Worm (Caenorhabditis elegans): ENCODE measurements around the gene srw-59.

srw-59 gene

ce11 chrV:15921102-15921501 lies 29.7 kb downstream of the srw-59 start, which contains the start of gene cdr-1:
Gene cdr-1, plus strand, starts transcription at chrV:15921309.
- TF ChIP-seq ceh-22 (tag; optimal IDR thresholded peaks at IDR 0.05) (no peak), elt-2 (tag; optimal IDR thresholded peaks at IDR 0.05) (peak; percentile 34)

ce11 chrV:15920273-15920672 lies 30.5 kb downstream of the srw-59 start, which contains the start of gene F35E8.10:
Gene F35E8.10, minus strand, starts transcription at chrV:15920373.
- no peak for TF ChIP-seq npax-4 (tag; optimal IDR thresholded peaks at IDR 0.05)
- no peak for TF ChIP-seq elt-2 (tag; optimal IDR thresholded peaks at IDR 0.05)
- TF ChIP-seq F13H6.1 (tag; optimal IDR thresholded peaks at IDR 0.05) = no peak
- TF ChIP-seq C38D4.7 (GFP tag; optimal IDR thresholded peaks at IDR 0.05) = no peak
- TF ChIP-seq mec-3 (tag; optimal IDR thresholded peaks at IDR 0.05; ENCODE audit: borderline replicate concordance) = no peak

ce11 chrV:15917458-15917857 lies 33.3 kb downstream of the srw-59 start, which contains the start of gene F35E8.9:
Gene F35E8.9, minus strand, starts transcription at chrV:15917558.
- TF ChIP-seq zip-5 (tag; optimal IDR thresholded peaks at IDR 0.05) (no peak), unc-86 (tag; optimal IDR thresholded peaks at IDR 0.05) (no peak), K02D7.2 (tag; optimal IDR thresholded peaks at IDR 0.05) (no peak), syd-9 (tag; optimal IDR thresholded peaks at IDR 0.05) (no peak), ceh-22 (tag; optimal IDR thresholded peaks at IDR 0.05) (no peak), pha-4 (tag; optimal IDR thresholded peaks at IDR 0.05) (no peak), pha-2 (tag; optimal IDR thresholded peaks at IDR 0.05) (no peak), hlh-15 (tag; optimal IDR thresholded peaks at IDR 0.05) (no peak), ceh-2 (tag; optimal IDR thresholded peaks at IDR 0.05) (no peak), sdc-2 (tag; optimal IDR thresholded peaks at IDR 0.05) (no peak), unc-42 (tag; optimal IDR thresholded peaks at IDR 0.05) (no peak), nfya-1 (tag; optimal IDR thresholded peaks at IDR 0.05) (no peak)

ce11 chrV:15915919-15916318 lies 34.9 kb downstream of the srw-59 start, which contains the start of gene gst-38:
Gene gst-38, minus strand, starts transcription at chrV:15916070.
- TF ChIP-seq elt-2 (tag; optimal IDR thresholded peaks at IDR 0.05) (no peak), che-1 (tag; optimal IDR thresholded peaks at IDR 0.05) (no peak)

ce11 chrV:15915307-15915706 lies 35.5 kb downstream of the srw-59 start:
- TF ChIP-seq T23F11.4 (GFP tag; optimal IDR thresholded peaks at IDR 0.05) (no peak), ref-2 (tag; optimal IDR thresholded peaks at IDR 0.05) (no peak)

- TF ChIP-seq unc-55 (GFP tag; optimal IDR thresholded peaks at IDR 0.05) (no peak), fax-1 (tag; optimal IDR thresholded peaks at IDR 0.05) (no peak), gmeb-2 (tag; optimal IDR thresholded peaks at IDR 0.05) (no peak), hlh-30 (tag; optimal IDR thresholded peaks at IDR 0.05; ENCODE audit: insufficient read depth) (no peak), nfya-1 (tag; optimal IDR thresholded peaks at IDR 0.05) (no peak), ceh-34 (tag; optimal IDR thresholded peaks at IDR 0.05) (no peak), ceh-18 (tag; optimal IDR thresholded peaks at IDR 0.05) (no peak), K09A11.1 (tag; optimal IDR thresholded peaks at IDR 0.05; ENCODE audit: insufficient read depth) (no peak), pha-4 (tag; optimal IDR thresholded peaks at IDR 0.05) (no peak), C08G9.2 (tag; optimal IDR thresholded peaks at IDR 0.05) (no peak), elt-2 (tag; optimal IDR thresholded peaks at IDR 0.05) (no peak), madf-2 (tag; optimal IDR thresholded peaks at IDR 0.05) (no peak), pax-1 (tag; optimal IDR thresholded peaks at IDR 0.05) (no peak), ets-4 (tag; optimal IDR thresholded peaks at IDR 0.05) (no peak), T23F11.4 (GFP tag; optimal IDR thresholded peaks at IDR 0.05) (no peak), ceh-2 (tag; optimal IDR thresholded peaks at IDR 0.05) (no peak), hlh-8 (tag; optimal IDR thresholded peaks at IDR 0.05) (no peak), dmd-4 (tag; optimal IDR thresholded peaks at IDR 0.05; ENCODE audit: borderline replicate concordance) (no peak), mec-3 (tag; optimal IDR thresholded peaks at IDR 0.05; ENCODE audit: borderline replicate concordance) (no peak), hlh-15 (tag; optimal IDR thresholded peaks at IDR 0.05) (no peak)
Observed at ce11 chrV:15914774-15915173, 36.0 kb downstream of the srw-59 start.

Data from whole organism, late embryonic.